Worm (Caenorhabditis elegans) whole organism, late embryonic: ENCODE measurements around the gene ctl-3.

Experiments
- elt-2 ChIP-seq: sonication (generic microtip); optimal IDR thresholded peaks from 2 replicates; lab custom pipeline; 2016; ENCODE audit warnings: missing genetic modification reagents, missing genetic modification characterization, missing compliant biosample characterization
- fkh-6 ChIP-seq: sonication (generic microtip); optimal IDR thresholded peaks from 2 replicates; lab custom pipeline; 2016; ENCODE audit warnings: missing genetic modification characterization, missing compliant biosample characterization
- gmeb-2 ChIP-seq: sonication (generic microtip); optimal IDR thresholded peaks from 2 replicates; lab custom pipeline; 2016; ENCODE audit warnings: missing genetic modification characterization, inconsistent platforms, missing compliant biosample characterization
- hlh-13 ChIP-seq: fragments of 200-800 bp; sonication (Bioruptor generic); optimal IDR thresholded peaks from 2 replicates; lab custom pipeline; 2018; ENCODE audit warnings: mild to moderate bottlenecking, missing genetic modification characterization, missing compliant biosample characterization
- rnt-1 ChIP-seq: sonication (generic microtip); optimal IDR thresholded peaks from 2 replicates; lab custom pipeline; 2016; ENCODE audit warnings: missing genetic modification characterization, missing compliant biosample characterization
- tbx-2 ChIP-seq: sonication (generic microtip); optimal IDR thresholded peaks from 2 replicates; lab custom pipeline; 2016; ENCODE audit warnings: missing genetic modification characterization, missing compliant biosample characterization
- tbx-7 ChIP-seq: sonication (generic microtip); optimal IDR thresholded peaks from 2 replicates; lab custom pipeline; 2016; ENCODE audit warnings: missing genotype, missing genetic modification characterization, missing compliant biosample characterization

ce11 chrII:14311537-14311936, 958 bp upstream of the ctl-3 start:
- TF ChIP-seq tbx-2 (tag; lab: Kevin White, UChicago), result no peak
- no peak for TF ChIP-seq tbx-7 (tag; lab: Kevin White, UChicago)
- no peak for TF ChIP-seq elt-2 (tag; lab: Kevin White, UChicago)
- no peak for TF ChIP-seq hlh-13 (GFP tag; lab: Kevin White, UChicago)
- no peak for TF ChIP-seq rnt-1 (tag; lab: Kevin White, UChicago)
- TF ChIP-seq fkh-6, result no peak
- no peak for TF ChIP-seq gmeb-2 (tag; lab: Kevin White, UChicago)
